Worm (Caenorhabditis elegans) whole organism, L1 larva: Measurements from ENCODE around the gene famh-161.
"Not testable (repeated sequence)": the region's sequence is repeated elsewhere in the genome, so short reads cannot be mapped to it uniquely, and the experiment has no call there.

Experiments
- C34B4.2 ChIP-seq: sonication (generic microtip); optimal IDR thresholded peaks from 2 replicates; lab custom pipeline; 2017; ENCODE audit warnings: mild to moderate bottlenecking, missing genetic modification characterization, missing compliant biosample characterization
- aha-1 ChIP-seq: fragments of 150-350 bp; optimal IDR thresholded peaks from 2 replicates; lab custom pipeline; 2014; ENCODE audit warnings: missing biosample characterization, missing genetic modification characterization
- aly-2 ChIP-seq: fragments of 150-350 bp; optimal IDR thresholded peaks from 2 replicates; lab custom pipeline; 2014; ENCODE audit warnings: missing biosample characterization, missing genetic modification characterization
- ceh-8 ChIP-seq: fragments of 200-800 bp; sonication (Bioruptor generic); optimal IDR thresholded peaks from 2 replicates; lab custom pipeline; 2018; ENCODE audit warnings: mild to moderate bottlenecking, missing genetic modification characterization, moderate library complexity, missing compliant biosample characterization
- ceh-82 ChIP-seq, 3 experiments: fragments of 150-350 bp in 1 of 3; sonication (generic microtip) in 2 of 3; optimal IDR thresholded peaks; 2 replicates each; lab custom pipeline; 2014 to 2017; ENCODE audit warnings: missing biosample characterization in 3 of 3, missing genetic modification characterization in 3 of 3
- ces-1 ChIP-seq: fragments of 150-350 bp; optimal IDR thresholded peaks from 2 replicates; lab custom pipeline; 2014; ENCODE audit warnings: missing biosample characterization, missing genetic modification reagents, missing genetic modification characterization
- dsc-1 ChIP-seq: sonication (generic microtip); optimal IDR thresholded peaks from 2 replicates; lab custom pipeline; 2016; ENCODE audit warnings: mild to moderate bottlenecking, missing genetic modification characterization, missing compliant biosample characterization
- efl-1 ChIP-seq, 4 experiments: fragments of 150-350 bp; optimal IDR thresholded peaks in 3 of 4; peaks in 1 of 4; 1 replicate in 1 of 4; 2 replicates in 3 of 4; lab custom pipeline; 2014; ENCODE audit warnings: missing biosample characterization in 2 of 4, missing genetic modification characterization in 2 of 4, missing genetic modification reagents in 2 of 4
- efl-3 ChIP-seq: fragments of 200-800 bp; sonication (Bioruptor generic); optimal IDR thresholded peaks from 2 replicates; lab custom pipeline; 2018; ENCODE audit warnings: mild to moderate bottlenecking, missing genetic modification characterization, missing compliant biosample characterization
- egl-27 ChIP-seq, 2 experiments: fragments of 150-350 bp in 1 of 2; sonication (generic microtip); optimal IDR thresholded peaks; 3 replicates each; lab custom pipeline; 2017 to 2018; ENCODE audit warnings: missing biosample characterization in 2 of 2, missing genetic modification characterization in 2 of 2, missing genetic modification reagents in 2 of 2
- elt-2 ChIP-seq: sonication (generic microtip); optimal IDR thresholded peaks from 2 replicates; lab custom pipeline; 2016; ENCODE audit warnings: missing genetic modification characterization, mild to moderate bottlenecking, inconsistent platforms, missing compliant biosample characterization, missing genetic modification reagents
- fos-1 ChIP-seq: fragments of 150-350 bp; optimal IDR thresholded peaks from 2 replicates; lab custom pipeline; 2014; ENCODE audit warnings: missing biosample characterization, missing genetic modification characterization
- hlh-17 ChIP-seq: fragments of 200-800 bp; sonication (Bioruptor generic); optimal IDR thresholded peaks from 2 replicates; lab custom pipeline; 2018; ENCODE audit warnings: missing genetic modification characterization, mild to moderate bottlenecking, missing compliant biosample characterization, moderate library complexity, borderline replicate concordance
- irx-1 ChIP-seq: sonication (generic microtip); optimal IDR thresholded peaks from 2 replicates; lab custom pipeline; 2016; ENCODE audit warnings: missing genetic modification characterization, missing compliant biosample characterization
- lir-3 ChIP-seq: sonication (generic microtip); optimal IDR thresholded peaks from 2 replicates; lab custom pipeline; 2016; ENCODE audit warnings: mild to moderate bottlenecking, missing genetic modification characterization, moderate library complexity, missing compliant biosample characterization; ENCODE audit not compliant: poor library complexity
- mab-9 ChIP-seq: fragments of 200-800 bp; sonication (Bioruptor generic); IDR thresholded peaks from 2 replicates; pipeline ENCODE4 v1.3.6; 2022; ENCODE audit warnings: missing genetic modification reagents, missing genetic modification characterization, missing compliant biosample characterization
- nhr-71 ChIP-seq: sonication (generic microtip); optimal IDR thresholded peaks from 2 replicates; lab custom pipeline; 2016; ENCODE audit warnings: mild to moderate bottlenecking, missing genetic modification characterization, moderate library complexity, missing compliant biosample characterization
- nhr-85 ChIP-seq: sonication (generic microtip); peaks from one replicate; lab custom pipeline; 2016; ENCODE audit warnings: missing genetic modification characterization, inconsistent platforms, missing compliant biosample characterization
- nhr-90 ChIP-seq: sonication (generic microtip); optimal IDR thresholded peaks from 2 replicates; lab custom pipeline; 2016; ENCODE audit warnings: mild to moderate bottlenecking, missing genetic modification characterization, missing compliant biosample characterization; ENCODE audit not compliant: poor library complexity
- pag-3 ChIP-seq: sonication (generic microtip); optimal IDR thresholded peaks from 2 replicates; lab custom pipeline; 2017; ENCODE audit warnings: missing genetic modification characterization, mild to moderate bottlenecking, missing compliant biosample characterization, antibody characterized with exemption, borderline replicate concordance; ENCODE audit not compliant: insufficient read depth
- snu-23 ChIP-seq: sonication (generic microtip); optimal IDR thresholded peaks from 2 replicates; lab custom pipeline; 2016; ENCODE audit warnings: missing genetic modification characterization, missing compliant biosample characterization
- sox-4 ChIP-seq: sonication (generic microtip); optimal IDR thresholded peaks from 2 replicates; lab custom pipeline; 2016; ENCODE audit warnings: missing genetic modification characterization, missing compliant biosample characterization
- sptf-1 ChIP-seq: fragments of 150-350 bp; optimal IDR thresholded peaks from 2 replicates; lab custom pipeline; 2014; ENCODE audit warnings: missing biosample characterization, missing genetic modification characterization
- unc-130 ChIP-seq: fragments of 150-350 bp; optimal IDR thresholded peaks from 2 replicates; lab custom pipeline; 2017; ENCODE audit warnings: missing biosample characterization, missing genetic modification characterization, inconsistent platforms
- unc-30 ChIP-seq: sonication (generic microtip); optimal IDR thresholded peaks from 2 replicates; lab custom pipeline; 2017; ENCODE audit warnings: missing biosample characterization, missing genetic modification characterization
- unc-86 ChIP-seq: sonication (generic microtip); optimal IDR thresholded peaks from 2 replicates; lab custom pipeline; 2016; ENCODE audit warnings: missing genetic modification characterization, missing compliant biosample characterization
- zag-1 ChIP-seq: fragments of 150-350 bp; optimal IDR thresholded peaks from 2 replicates; lab custom pipeline; 2014; ENCODE audit warnings: missing biosample characterization, missing genetic modification characterization
- zip-4 ChIP-seq: fragments of 200-800 bp; sonication (Bioruptor generic); optimal IDR thresholded peaks from 2 replicates; lab custom pipeline; 2018; ENCODE audit warnings: mild to moderate bottlenecking, missing genetic modification characterization, moderate library complexity, missing compliant biosample characterization
- ztf-11 ChIP-seq, 2 experiments: sonication (generic microtip); optimal IDR thresholded peaks; 2 replicates each; lab custom pipeline; 2016 to 2017; ENCODE audit warnings: missing genetic modification characterization in 2 of 2, missing biosample characterization in 1 of 2, missing compliant biosample characterization in 1 of 2

Gene famh-161

ce11 chrV:20518927-20519326 lies 15.0 kb downstream of the famh-161 start, which contains the start of gene Y38H6C.25:
Gene Y38H6C.25 (plus strand): TSS chrV:20519227.
- no peak for TF ChIP-seq dsc-1 (tag; lab: Kevin White, UChicago)
- no peak for TF ChIP-seq unc-86 (tag; lab: Kevin White, UChicago)
- TF ChIP-seq lir-3 (tag; lab: Kevin White, UChicago): no peak
- TF ChIP-seq ztf-11 (tag; optimal IDR thresholded peaks at IDR 0.05; lab: Kevin White, UChicago): no peak
- TF ChIP-seq zag-1: no peak
- TF ChIP-seq egl-27 (tag; optimal IDR thresholded peaks at IDR 0.05; lab: Kevin White, UChicago): no peak
- no peak for TF ChIP-seq nhr-71 (tag; lab: Kevin White, UChicago)

ce11 chrV:20517005-20517404 lies 17.0 kb downstream of the famh-161 start:
- TF ChIP-seq zag-1 (no peak), sptf-1 (no peak), hlh-17 (no peak), nhr-85 (tag; lab: Kevin White, UChicago) (peak; percentile 37), aly-2 (tag; lab: Kevin White, UChicago) (no peak), aha-1 (tag; lab: Kevin White, UChicago) (no peak), elt-2 (tag; lab: Kevin White, UChicago) (no peak)

ce11 chrV:20514483-20514882 lies 19.5 kb downstream of the famh-161 start:
- peak; percentile 6 for TF ChIP-seq elt-2 (tag; lab: Kevin White, UChicago)
- TF ChIP-seq unc-130: no peak

- not testable (repeated sequence) for TF ChIP-seq efl-3 (GFP tag; lab: Kevin White, UChicago); efl-1 (optimal IDR thresholded peaks at IDR 0.05; lab: Kevin White, UChicago); efl-1 (GFP tag; optimal IDR thresholded peaks at IDR 0.05 in 1 of 2; lab: Kevin White, UChicago); ces-1 (GFP tag; lab: Kevin White, UChicago)
- TF ChIP-seq, all 84 proteins: peak for 0; not testable (repeated sequence) for 84
These were observed 20.3 kb downstream of the famh-161 start, which contains the start of gene Y38H6C.8 for ce11 chrV:20513661-20514060. Gene Y38H6C.8 (plus strand): TSS chrV:20513961.

- TF ChIP-seq pag-3 (tag; lab: Kevin White, UChicago) (no peak), C34B4.2 (tag; lab: Kevin White, UChicago) (no peak), efl-1 (optimal IDR thresholded peaks at IDR 0.05; lab: Kevin White, UChicago) (no peak), efl-1 (GFP tag; optimal IDR thresholded peaks at IDR 0.05 in 1 of 2; lab: Kevin White, UChicago) (peak in 1 of 2 experiments; percentile 52), irx-1 (no peak), zag-1 (no peak), sox-4 (tag; lab: Kevin White, UChicago) (no peak)
These were observed 24.5 kb downstream of the famh-161 start for ce11 chrV:20509427-20509826.

ce11 chrV:20506542-20506941 lies 27.4 kb downstream of the famh-161 start:
- no peak for TF ChIP-seq nhr-90
- no peak for TF ChIP-seq unc-130
- no peak for TF ChIP-seq snu-23
- no peak for TF ChIP-seq ceh-8 (GFP tag; lab: Kevin White, UChicago)
- no peak for TF ChIP-seq ceh-82 (tag; optimal IDR thresholded peaks at IDR 0.05; lab: Kevin White, UChicago)
- no peak for TF ChIP-seq zip-4
- peak; percentile 16 for TF ChIP-seq nhr-85 (tag; lab: Kevin White, UChicago)
- TF ChIP-seq mab-9 (GFP tag; lab: Robert Waterston, UW): no peak
- TF ChIP-seq, all 84 proteins: peak for 1

- no peak for TF ChIP-seq fos-1 (tag; lab: Kevin White, UChicago)
- no peak for TF ChIP-seq unc-30 (tag; lab: Kevin White, UChicago)
- TF ChIP-seq, all 84 proteins: peak for 0
These were observed 29.0 kb downstream of the famh-161 start, which contains the start of gene Y38H6C.4 for ce11 chrV:20504997-20505396. Gene Y38H6C.4 (minus strand): TSS chrV:20505097.
